Worm (Caenorhabditis elegans): ENCODE measurements around the gene exos-8.

The exos-8 gene

ce11 chrII:6781983-6782382 lies 40.5 kb downstream of the exos-8 start:
- TF ChIP-seq W03F9.2 (tag; optimal IDR thresholded peaks at IDR 0.05), result no peak
- TF ChIP-seq him-1 (tag; optimal IDR thresholded peaks at IDR 0.05), result no peak
- TF ChIP-seq dao-5 (tag; optimal IDR thresholded peaks at IDR 0.05), result no peak

- TF ChIP-seq W03F9.2 (tag; optimal IDR thresholded peaks at IDR 0.05) (peak; percentile 7), dao-5 (tag; optimal IDR thresholded peaks at IDR 0.05) (peak; percentile 52), him-1 (tag; optimal IDR thresholded peaks at IDR 0.05) (no peak)
These were observed 41.3 kb downstream of the exos-8 start for ce11 chrII:6782738-6783163.

- TF ChIP-seq W03F9.2 (tag; optimal IDR thresholded peaks at IDR 0.05) (no peak), him-1 (tag; optimal IDR thresholded peaks at IDR 0.05) (no peak), dao-5 (tag; optimal IDR thresholded peaks at IDR 0.05) (no peak)
These were observed 41.9 kb downstream of the exos-8 start, which contains the start of gene gldi-2 for ce11 chrII:6783377-6783829. Gene gldi-2 (plus strand): TSS chrII:6783427.

- TF ChIP-seq W03F9.2 (tag; optimal IDR thresholded peaks at IDR 0.05) (no peak), him-1 (tag; optimal IDR thresholded peaks at IDR 0.05) (no peak)
These were observed 47.3 kb downstream of the exos-8 start, which contains the start of gene T13C2.3 for ce11 chrII:6788672-6789298. Gene T13C2.3 (plus strand): TSS chrII:6789248.

- TF ChIP-seq W03F9.2 (tag; optimal IDR thresholded peaks at IDR 0.05) (no peak), him-1 (tag; optimal IDR thresholded peaks at IDR 0.05) (no peak), dao-5 (tag; optimal IDR thresholded peaks at IDR 0.05) (no peak)
These were observed 50.4 kb downstream of the exos-8 start, which contains the start of gene T13C2.2 for ce11 chrII:6791891-6792290. Gene T13C2.2 (plus strand): TSS chrII:6792191.
